Worm (Caenorhabditis elegans): ENCODE data around the gene dhcr-24.
A peak's percentile ranks its signal among the peaks of the same experiment; 100 is the strongest.

Gene dhcr-24

ce11 chrX:2549322-2549721 lies 14.6 kb downstream of the dhcr-24 start (continued):
- no peak for TF ChIP-seq bed-2 (GFP tag; IDR thresholded peaks at IDR 0.05)
- peak; percentile 43; the same call in 1 of the 2 replicates for TF ChIP-seq aptf-3 (GFP tag; IDR thresholded peaks at IDR 0.05)
- TF ChIP-seq Y95B8A.8 (GFP tag; IDR thresholded peaks at IDR 0.05) = no peak
- TF ChIP-seq let-526 (GFP tag; IDR thresholded peaks at IDR 0.05) = 0 out of 2 replicates have a peak, but pooled peaks have one; percentile 32
- TF ChIP-seq nfya-2 (GFP tag; IDR thresholded peaks at IDR 0.05) = no peak
- 0 out of 2 replicates have a peak, but pooled peaks have one; percentile 35 for TF ChIP-seq zfh-2 (GFP tag; conservative IDR thresholded peaks at IDR 0.05)
- peak; percentile 75 for TF ChIP-seq repo-1 (tag; optimal IDR thresholded peaks at IDR 0.05)
- no peak for TF ChIP-seq ceh-100 (GFP tag; IDR thresholded peaks at IDR 0.05)
- TF ChIP-seq D2030.7 (GFP tag; IDR thresholded peaks at IDR 0.05) = peak; percentile 86
- peak; percentile 59 for TF ChIP-seq F57A8.1 (GFP tag; optimal IDR thresholded peaks at IDR 0.05)
- peak; percentile 56 for TF ChIP-seq snpc-4 (GFP tag; optimal IDR thresholded peaks at IDR 0.05)
- peak in 3 of 4 experiments; percentile 62 to 77 (median 73) for TF ChIP-seq snpc-4 (tag; optimal IDR thresholded peaks at IDR 0.05)
- peak; percentile 42; the same call in 1 of the 2 replicates for TF ChIP-seq egrh-3 (GFP tag; IDR thresholded peaks at IDR 0.05)
- TF ChIP-seq die-1 (tag; optimal IDR thresholded peaks at IDR 0.05) = peak; percentile 88
- peak; percentile 78 for TF ChIP-seq dox-1 (GFP tag; IDR thresholded peaks at IDR 0.05)
- TF ChIP-seq B0336.3 (GFP tag; IDR thresholded peaks at IDR 0.05) = peak; percentile 76
- TF ChIP-seq hmg-20 (GFP tag; IDR thresholded peaks at IDR 0.05) = peak; percentile 69; the same call in 1 of the 2 replicates
- TF ChIP-seq C17E4.6 (GFP tag; IDR thresholded peaks at IDR 0.05) = no peak
- peak; percentile 77 for TF ChIP-seq egl-44 (GFP tag; IDR thresholded peaks at IDR 0.05)
- no peak for TF ChIP-seq nhr-27 (tag; optimal IDR thresholded peaks at IDR 0.05)
- TF ChIP-seq F22D6.2 (tag; optimal IDR thresholded peaks at IDR 0.05) = peak; percentile 45
- TF ChIP-seq attf-5 (GFP tag; optimal IDR thresholded peaks at IDR 0.05) = peak; percentile 59
- peak; percentile 42 for TF ChIP-seq ztf-22 (GFP tag; optimal IDR thresholded peaks at IDR 0.05)
- TF ChIP-seq nhr-179 (tag; optimal IDR thresholded peaks at IDR 0.05) = peak; percentile 12
- no peak for TF ChIP-seq efl-1 (GFP tag; optimal IDR thresholded peaks at IDR 0.05)
- no peak for TF ChIP-seq dpff-1 (tag; optimal IDR thresholded peaks at IDR 0.05)
- no peak for TF ChIP-seq ztf-3 (GFP tag; optimal IDR thresholded peaks at IDR 0.05)
- peak; percentile 79 for TF ChIP-seq nhr-90 (tag; optimal IDR thresholded peaks at IDR 0.05)
- peak; percentile 25 for TF ChIP-seq gei-17 (GFP tag; optimal IDR thresholded peaks at IDR 0.05)
- peak; percentile 86 for TF ChIP-seq B0261.1 (tag; optimal IDR thresholded peaks at IDR 0.05)
- peak; percentile 78; the same call in 1 of the 2 replicates for TF ChIP-seq ztf-28 (GFP tag; IDR thresholded peaks at IDR 0.05)
- peak; percentile 36; the same call in 1 of the 2 replicates for TF ChIP-seq K11D2.4 (GFP tag; IDR thresholded peaks at IDR 0.05)
- no peak for TF ChIP-seq Y53F4B.3 (GFP tag; IDR thresholded peaks at IDR 0.05)
- TF ChIP-seq lin-54 (GFP tag; optimal IDR thresholded peaks at IDR 0.05) = peak; percentile 42
- 0 out of 2 replicates have a peak, but pooled peaks have one; percentile 20 for TF ChIP-seq madf-6 (GFP tag; IDR thresholded peaks at IDR 0.05)
- TF ChIP-seq attf-3 (GFP tag; conservative IDR thresholded peaks at IDR 0.05) = no peak
- TF ChIP-seq nfyb-1 (GFP tag; IDR thresholded peaks at IDR 0.05) = peak; percentile 68; the same call in 1 of the 2 replicates
- peak; percentile 42 for TF ChIP-seq F49E8.2 (tag; optimal IDR thresholded peaks at IDR 0.05; ENCODE audit: insufficient read depth)
- TF ChIP-seq egl-18 (GFP tag; IDR thresholded peaks at IDR 0.05) = 0 out of 2 replicates have a peak, but pooled peaks have one; percentile 5
- peak; percentile 2 for TF ChIP-seq lsl-1 (GFP tag; optimal IDR thresholded peaks at IDR 0.05)
- TF ChIP-seq ceh-58 (GFP tag; IDR thresholded peaks at IDR 0.05) = no peak
- TF ChIP-seq C06A6.2 (GFP tag; conservative IDR thresholded peaks at IDR 0.05) = no peak
- TF ChIP-seq F57C9.4 (tag; optimal IDR thresholded peaks at IDR 0.05) = peak; percentile 25
- 0 out of 2 replicates have a peak, but pooled peaks have one; percentile 53 for TF ChIP-seq sea-2 (GFP tag; IDR thresholded peaks at IDR 0.05)
- TF ChIP-seq akir-1 (GFP tag; optimal IDR thresholded peaks at IDR 0.05) = peak; percentile 76
- peak; percentile 35 for TF ChIP-seq nhr-80 (tag; optimal IDR thresholded peaks at IDR 0.05)
- peak; percentile 18 for TF ChIP-seq snpc-1.3 (tag; optimal IDR thresholded peaks at IDR 0.05; ENCODE audit: insufficient read depth)
- peak; percentile 81 for TF ChIP-seq chd-7 (tag; optimal IDR thresholded peaks at IDR 0.05)
